Worm (Caenorhabditis elegans): ENCODE data around the gene rack-1.

Gene rack-1

DNA sequence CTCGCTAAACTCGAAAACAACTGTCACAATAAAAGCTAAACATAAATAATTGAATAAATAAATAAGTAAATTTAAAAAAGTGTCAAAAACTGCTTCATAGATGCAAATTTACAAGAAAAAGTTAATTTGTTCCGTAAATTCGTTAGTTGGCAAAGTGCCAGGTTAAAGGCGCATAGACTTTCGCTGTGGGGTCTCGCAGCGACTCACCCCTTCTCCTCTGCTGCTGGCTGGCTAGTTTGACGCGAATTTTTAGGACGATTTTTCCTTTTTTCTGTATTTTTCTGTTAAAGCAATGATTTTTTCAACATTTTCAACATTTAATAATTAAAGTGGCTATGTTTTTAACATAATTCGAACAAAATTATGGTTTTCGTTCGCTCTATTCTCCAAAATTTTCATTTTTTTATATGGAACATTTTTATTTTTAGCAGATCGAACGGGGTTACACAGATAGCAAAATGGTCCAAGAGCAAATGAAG, at the start of gene rack-1:
Gene rack-1 (plus strand): TSS at position 429 of the 479 bp plus-strand sequence.
- TF ChIP-seq him-1 (tag; optimal IDR thresholded peaks at IDR 0.05): peak; percentile 8
- no peak for TF ChIP-seq dao-5 (tag; optimal IDR thresholded peaks at IDR 0.05)
- TF ChIP-seq W03F9.2 (tag; optimal IDR thresholded peaks at IDR 0.05): peak; percentile 74

DNA sequence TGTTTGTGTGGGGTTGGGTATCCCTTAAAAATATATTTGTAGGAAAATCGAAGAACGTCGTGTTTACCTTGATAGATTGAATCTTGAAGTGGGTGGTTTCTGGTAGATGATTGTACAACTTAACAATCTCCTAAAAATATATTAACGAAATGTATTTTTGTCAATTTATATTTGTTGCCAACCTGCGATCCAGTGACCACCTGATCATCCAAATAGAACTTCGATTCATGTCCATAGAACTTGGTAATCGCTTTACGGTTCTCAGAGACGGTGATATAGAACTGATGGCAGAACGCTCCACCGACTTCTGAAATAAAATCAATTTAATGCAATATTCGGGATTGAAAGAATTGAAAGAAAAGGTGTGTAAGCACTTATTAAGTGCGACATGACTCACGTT, 48.0 kb upstream of the rack-1 start:
- TF ChIP-seq dao-5 (tag; optimal IDR thresholded peaks at IDR 0.05): no peak
- no peak for TF ChIP-seq him-1 (tag; optimal IDR thresholded peaks at IDR 0.05)
- TF ChIP-seq W03F9.2 (tag; optimal IDR thresholded peaks at IDR 0.05): no peak

DNA sequence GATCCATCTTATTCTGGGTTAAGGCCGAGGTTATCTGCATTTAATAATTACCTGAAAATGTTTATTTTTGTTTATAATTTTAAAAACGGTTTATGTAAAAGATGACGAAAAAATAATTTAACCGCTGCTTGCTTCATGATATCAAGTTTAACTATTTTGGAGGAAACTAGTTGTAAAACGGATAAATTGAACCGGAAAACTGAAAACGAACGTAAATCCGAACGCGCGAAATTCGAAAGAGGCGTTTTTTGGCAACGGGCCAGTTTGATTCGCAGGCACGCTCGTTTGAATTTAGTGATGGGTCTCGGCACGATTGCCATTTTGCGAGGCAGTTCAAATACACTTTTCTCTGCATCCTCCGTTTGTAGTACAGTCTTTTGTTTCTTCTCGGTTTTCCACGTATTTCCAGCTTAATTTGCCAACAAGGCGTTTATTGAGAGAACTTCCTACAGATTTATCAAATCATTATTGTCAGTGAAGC, 47.5 kb upstream of the rack-1 start, which contains the start of the genes gtbp-1 and K08F4.3:
Gene gtbp-1 (minus strand): TSS at position 51 of the 481 bp plus-strand sequence.
Gene K08F4.3 (plus strand): TSS at position 352 of the 481 bp plus-strand sequence.
- TF ChIP-seq W03F9.2 (tag; optimal IDR thresholded peaks at IDR 0.05): peak; percentile 81
- no peak for TF ChIP-seq dao-5 (tag; optimal IDR thresholded peaks at IDR 0.05)

DNA sequence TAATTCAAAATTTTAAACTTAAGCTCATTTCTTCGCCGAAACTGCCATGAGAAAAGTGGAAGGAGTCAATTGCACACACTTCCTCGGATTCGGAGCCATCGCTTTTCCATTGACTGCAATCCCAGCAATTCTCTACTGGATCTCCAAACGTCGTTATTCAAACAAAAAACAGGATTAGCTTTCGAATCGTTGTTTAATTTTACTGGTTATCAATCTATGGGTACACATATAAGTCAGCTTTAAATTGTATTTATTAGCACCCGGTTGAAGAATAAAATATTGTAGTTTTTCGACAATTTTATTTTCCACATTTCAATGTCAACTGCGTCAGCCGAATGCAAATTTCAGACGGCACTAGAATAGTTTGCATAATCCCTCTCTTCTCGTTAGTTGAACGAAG, 46.5 kb upstream of the rack-1 start, which contains the start of gene glt-3:
Gene glt-3 (plus strand): TSS at position 301 of the 400 bp plus-strand sequence.
- no peak for TF ChIP-seq W03F9.2 (tag; optimal IDR thresholded peaks at IDR 0.05)
- no peak for TF ChIP-seq him-1 (tag; optimal IDR thresholded peaks at IDR 0.05)
- TF ChIP-seq dao-5 (tag; optimal IDR thresholded peaks at IDR 0.05): no peak

DNA sequence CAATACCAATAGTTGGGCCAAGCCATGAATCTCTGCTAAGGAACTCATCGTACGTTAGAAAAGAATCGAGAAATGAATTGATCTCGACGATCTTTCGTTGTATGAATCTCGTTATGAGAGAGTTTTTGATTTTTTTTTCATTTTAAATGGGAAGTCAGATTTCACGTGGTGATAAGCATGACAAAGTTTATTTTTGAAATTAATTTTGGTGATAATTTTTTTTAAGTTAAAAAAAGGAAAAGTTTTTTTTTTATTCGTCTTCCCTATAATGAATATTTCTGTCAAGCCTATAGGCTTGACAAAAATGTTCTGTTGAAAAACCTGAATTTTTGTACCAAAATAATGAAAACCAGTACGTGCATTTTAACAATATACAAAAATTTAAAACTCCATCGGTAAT, 40.7 kb upstream of the rack-1 start, which contains the start of gene K08F4.5:
Gene K08F4.5 (minus strand): TSS at position 101 of the 400 bp plus-strand sequence.
- TF ChIP-seq him-1 (tag; optimal IDR thresholded peaks at IDR 0.05) (no peak), dao-5 (tag; optimal IDR thresholded peaks at IDR 0.05) (no peak), W03F9.2 (tag; optimal IDR thresholded peaks at IDR 0.05) (no peak)

DNA sequence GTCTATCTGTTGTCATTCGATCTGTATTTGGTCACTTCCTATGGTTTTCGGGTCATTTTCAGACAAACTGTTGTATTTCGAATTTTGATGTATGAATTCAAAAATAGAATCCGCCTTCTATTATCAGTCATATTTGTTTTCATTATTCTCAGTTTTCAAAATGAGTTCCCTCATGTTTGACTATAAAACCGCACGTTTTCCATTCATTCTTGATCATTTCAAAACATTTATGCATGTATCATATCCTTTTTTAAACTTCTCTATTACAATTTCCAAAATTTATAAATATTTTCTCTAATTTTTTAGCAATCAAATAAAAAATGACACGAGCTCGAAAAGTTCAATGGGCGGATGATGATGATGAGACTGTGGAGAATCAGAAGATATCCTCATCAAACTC, 38.7 kb upstream of the rack-1 start, which contains the start of gene K08F4.12:
Gene K08F4.12 (plus strand): TSS at position 301 of the 400 bp plus-strand sequence.
- TF ChIP-seq W03F9.2 (tag; optimal IDR thresholded peaks at IDR 0.05) (no peak), dao-5 (tag; optimal IDR thresholded peaks at IDR 0.05) (no peak), him-1 (tag; optimal IDR thresholded peaks at IDR 0.05) (no peak)

DNA sequence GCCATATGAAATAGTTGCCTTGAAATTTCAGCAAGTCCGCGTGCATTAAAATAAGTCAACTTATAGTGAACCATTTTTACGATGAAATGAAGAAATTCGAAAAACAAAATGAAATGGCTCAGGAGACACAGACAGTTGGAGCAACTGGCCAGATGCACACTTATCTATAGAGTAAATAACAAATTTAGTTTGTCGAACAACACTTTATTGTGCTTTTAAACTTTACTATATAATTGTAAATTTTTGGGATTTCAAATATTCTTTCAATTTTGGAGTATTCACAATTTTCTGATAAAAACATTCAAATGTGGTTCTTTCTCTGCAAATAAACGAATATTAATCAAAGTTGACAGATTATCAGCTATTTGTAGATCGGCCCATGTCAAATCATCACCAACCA, 36.3 kb upstream of the rack-1 start, which contains the start of gene gst-3:
Gene gst-3 (minus strand): TSS at position 101 of the 400 bp plus-strand sequence.
- TF ChIP-seq W03F9.2 (tag; optimal IDR thresholded peaks at IDR 0.05) (no peak), dao-5 (tag; optimal IDR thresholded peaks at IDR 0.05) (no peak), him-1 (tag; optimal IDR thresholded peaks at IDR 0.05) (no peak)

DNA sequence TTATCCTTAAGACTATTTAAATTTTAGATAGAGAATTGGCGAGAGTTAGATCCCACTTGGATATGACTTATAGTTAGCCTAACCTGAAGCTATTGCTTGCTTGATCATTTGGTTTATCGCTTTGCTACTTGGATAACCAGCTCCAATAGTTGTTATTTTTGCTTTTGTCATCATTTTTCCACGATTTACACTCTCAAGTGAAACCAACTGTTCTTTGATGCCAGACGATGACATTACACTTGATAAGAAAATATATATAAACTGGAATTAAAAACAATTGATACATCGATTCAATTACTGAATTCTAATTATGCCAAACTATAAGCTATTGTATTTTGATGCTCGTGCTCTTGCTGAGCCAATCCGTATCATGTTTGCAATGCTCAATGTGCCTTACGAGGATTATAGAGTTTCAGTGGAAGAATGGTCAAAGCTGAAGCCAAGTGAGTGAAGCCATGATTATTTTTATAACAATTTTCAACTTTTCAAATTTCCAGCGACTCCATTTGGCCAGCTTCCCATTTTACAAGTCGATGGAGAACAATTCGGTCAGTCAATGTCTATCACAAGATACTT, 34.5 kb upstream of the rack-1 start, which contains the start of the genes gst-2, gst-4 and dhs-12:
Gene gst-2 (minus strand): TSS at position 132 of the 576 bp plus-strand sequence.
Gene gst-4 (plus strand): TSS at position 296 of the 576 bp plus-strand sequence.
Gene dhs-12 (plus strand): TSS at position 526 of the 576 bp plus-strand sequence.
- TF ChIP-seq dao-5 (tag; optimal IDR thresholded peaks at IDR 0.05) (no peak), him-1 (tag; optimal IDR thresholded peaks at IDR 0.05) (no peak), W03F9.2 (tag; optimal IDR thresholded peaks at IDR 0.05) (no peak)

DNA sequence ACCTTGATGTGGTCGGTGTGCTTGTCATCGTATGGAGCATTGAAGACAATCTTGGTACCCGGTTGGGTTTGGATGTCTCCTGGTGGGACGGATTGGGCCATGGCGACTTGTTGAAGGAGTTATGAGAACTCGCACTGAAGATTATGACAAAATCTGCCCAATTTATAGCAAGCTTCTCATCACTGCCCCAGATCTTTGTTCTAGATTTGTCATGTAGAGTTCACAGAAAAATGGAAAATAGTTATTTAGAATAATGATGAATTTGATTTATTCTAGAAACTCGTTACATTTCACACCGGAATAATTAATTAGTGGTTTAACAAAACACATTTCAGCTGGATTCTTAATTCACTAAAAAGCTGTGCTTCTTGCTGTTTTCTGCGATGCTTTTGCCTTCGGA, 32.8 kb upstream of the rack-1 start, which contains the start of gene msp-38:
Gene msp-38 (minus strand): TSS at position 101 of the 400 bp plus-strand sequence.
- no peak for TF ChIP-seq dao-5 (tag; optimal IDR thresholded peaks at IDR 0.05)
- TF ChIP-seq W03F9.2 (tag; optimal IDR thresholded peaks at IDR 0.05): no peak
- TF ChIP-seq him-1 (tag; optimal IDR thresholded peaks at IDR 0.05): no peak

DNA sequence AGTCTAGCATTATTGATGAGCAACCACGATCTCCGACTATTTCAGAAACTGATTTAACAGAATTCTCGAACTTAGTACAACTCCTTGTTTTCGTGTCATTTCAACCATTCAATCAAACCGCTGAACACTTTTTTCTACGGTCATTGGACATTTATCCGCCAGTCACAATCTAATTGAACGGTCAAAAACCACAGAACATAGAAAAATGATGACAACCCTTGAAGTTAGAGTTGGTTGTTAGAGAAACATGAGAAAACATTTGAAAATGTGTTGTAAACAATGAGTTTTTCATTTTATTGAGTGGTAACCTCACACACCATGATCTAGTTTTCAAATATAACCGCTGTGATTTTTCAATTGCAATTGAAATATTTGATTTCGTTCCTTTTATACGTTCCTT, 32.0 kb upstream of the rack-1 start:
- no peak for TF ChIP-seq W03F9.2 (tag; optimal IDR thresholded peaks at IDR 0.05)

DNA sequence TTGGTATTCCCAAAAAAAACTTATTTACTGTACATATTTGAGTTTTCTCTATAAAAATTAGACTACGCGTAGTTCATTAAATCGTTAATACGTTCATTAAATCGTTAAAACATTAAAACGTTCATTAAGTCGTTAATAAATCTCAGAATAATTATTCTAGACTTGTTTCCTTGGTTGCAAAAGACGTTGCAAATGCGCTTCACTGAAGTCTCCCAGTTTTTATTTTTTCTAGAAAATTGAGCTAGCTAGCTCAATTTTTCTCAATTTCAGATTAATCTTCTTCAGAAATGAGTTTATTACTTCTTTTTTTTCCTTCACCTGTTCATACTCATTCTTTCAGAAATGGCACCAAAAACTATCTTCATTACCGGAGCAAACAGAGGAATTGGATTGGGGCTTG, 31.6 kb upstream of the rack-1 start:
- TF ChIP-seq him-1 (tag; optimal IDR thresholded peaks at IDR 0.05) (no peak), dao-5 (tag; optimal IDR thresholded peaks at IDR 0.05) (no peak), W03F9.2 (tag; optimal IDR thresholded peaks at IDR 0.05) (no peak)

DNA sequence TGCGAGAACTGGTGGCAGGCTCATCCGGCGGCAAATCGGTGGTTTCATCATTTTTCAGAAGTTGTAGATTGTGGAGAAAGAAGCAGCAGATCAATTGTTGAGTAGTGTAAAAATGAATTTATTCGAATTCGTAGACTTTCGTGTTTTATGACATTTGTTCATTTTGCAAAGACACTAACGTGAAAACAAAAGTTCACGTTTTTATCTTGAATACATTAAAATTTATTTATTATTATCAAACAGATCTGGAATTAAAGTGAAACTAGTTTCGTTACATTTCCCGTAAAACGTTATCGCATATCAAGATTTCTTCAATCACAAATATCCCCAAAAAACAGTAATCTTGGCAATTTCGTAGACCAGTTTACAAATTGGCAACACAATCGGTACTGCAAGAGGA, 29.6 kb upstream of the rack-1 start, which contains the start of gene T14G10.8:
Gene T14G10.8 (minus strand): TSS at position 101 of the 400 bp plus-strand sequence.
- no peak for TF ChIP-seq W03F9.2 (tag; optimal IDR thresholded peaks at IDR 0.05)
- no peak for TF ChIP-seq him-1 (tag; optimal IDR thresholded peaks at IDR 0.05)
- TF ChIP-seq dao-5 (tag; optimal IDR thresholded peaks at IDR 0.05): no peak

DNA sequence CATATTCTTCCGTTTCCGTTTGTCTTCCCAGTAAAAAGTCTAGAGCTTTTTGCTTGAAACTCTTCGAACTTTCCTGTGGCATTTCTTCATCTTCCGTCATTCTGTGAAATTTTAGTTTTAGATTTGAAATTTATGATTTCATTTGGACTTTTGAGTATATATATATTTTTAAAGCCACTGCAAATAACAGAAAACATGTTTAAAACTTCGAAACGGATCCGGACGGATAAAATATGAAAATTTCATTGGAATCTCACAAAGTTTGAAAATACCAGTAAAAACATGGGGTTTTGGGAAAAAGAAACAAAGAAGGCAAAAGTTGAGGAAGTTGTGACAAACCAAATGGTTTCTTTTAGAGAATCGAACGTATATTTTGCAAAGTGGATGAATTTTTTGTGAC, 27.5 kb upstream of the rack-1 start, which contains the start of gene pigs-1:
Gene pigs-1 (minus strand): TSS at position 101 of the 400 bp plus-strand sequence.
- TF ChIP-seq him-1 (tag; optimal IDR thresholded peaks at IDR 0.05) (no peak), W03F9.2 (tag; optimal IDR thresholded peaks at IDR 0.05) (no peak), dao-5 (tag; optimal IDR thresholded peaks at IDR 0.05) (no peak)

DNA sequence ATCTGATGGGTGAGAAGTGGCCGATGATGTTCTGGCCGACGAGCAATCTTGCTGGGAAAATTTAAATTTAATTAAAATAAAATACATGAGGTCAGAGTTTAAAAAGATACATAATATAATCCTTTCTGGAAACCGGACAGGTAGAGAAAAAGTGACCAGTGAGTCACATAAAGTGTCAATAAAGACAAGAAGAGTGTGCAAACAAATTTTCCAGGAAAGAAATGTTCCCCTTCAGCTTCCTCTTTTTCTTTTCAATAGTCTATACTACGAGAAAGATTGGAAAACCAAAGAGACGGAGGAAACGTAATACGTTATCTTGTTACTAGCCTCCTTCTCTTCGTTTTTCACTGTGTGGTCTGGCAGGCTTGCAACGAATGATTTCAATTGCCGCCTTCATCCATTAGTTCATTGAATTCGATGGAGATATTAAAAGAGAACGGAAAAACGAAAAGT, 25.9 kb upstream of the rack-1 start, which contains the start of gene tsp-12:
Gene tsp-12 (minus strand): TSS at position 51 of the 453 bp plus-strand sequence.
- TF ChIP-seq dao-5 (tag; optimal IDR thresholded peaks at IDR 0.05): no peak
- TF ChIP-seq him-1 (tag; optimal IDR thresholded peaks at IDR 0.05): no peak
- no peak for TF ChIP-seq W03F9.2 (tag; optimal IDR thresholded peaks at IDR 0.05)
